In genomic region chrX:11339868-11340548, dm6 we compare ENCODE assay signal across 5 fruit fly cellular contexts.
TF ChIP-seq lines count a peak whose summit lies in the region.

CG34348 (plus strand) TSS chrX:11339873.
Kap3 (minus strand) TSS chrX:11340084.

- no peak for TF ChIP-seq CTCF in whole organism, embryonic (GFP tag; optimal IDR thresholded peaks at IDR 0.05; lab: Kevin White, UChicago)

TF ChIP-seq in whole organism, adult, 20 proteins besides CTCF, POLR2A, EP300 and RAD21:
- TF ChIP-seq Mnt (GFP tag; optimal IDR thresholded peaks at IDR 0.05; lab: Kevin White, UChicago) = no peak
- peak; percentile 16 for TF ChIP-seq bab1 (GFP tag; optimal IDR thresholded peaks at IDR 0.05; lab: Kevin White, UChicago)

TF ChIP-seq in whole organism, embryonic, 481 proteins besides CTCF, POLR2A, EP300 and RAD21:
- TF ChIP-seq CG8924 (tag; optimal IDR thresholded peaks at IDR 0.05; lab: Kevin White, UChicago) (peak; percentile 57), rib (GFP tag; IDR thresholded peaks at IDR 0.05; lab: Robert Waterston, UW) (no peak), Drgx (GFP tag; IDR thresholded peaks at IDR 0.05; lab: Robert Waterston, UW) (0 out of 2 replicates have a peak, but pooled peaks have one; percentile 25), CG32772 (GFP tag; IDR thresholded peaks at IDR 0.05; lab: Robert Waterston, UW) (peak; percentile 27; the same call in 1 of the 2 replicates), slou (GFP tag; optimal IDR thresholded peaks at IDR 0.05; lab: Kevin White, UChicago) (no peak), otp (GFP tag; IDR thresholded peaks at IDR 0.05; lab: Robert Waterston, UW) (no peak), bsh (GFP tag; optimal IDR thresholded peaks at IDR 0.05; lab: Kevin White, UChicago) (peak in 1 of 2 experiments; percentile 47), gfzf (GFP tag; optimal IDR thresholded peaks at IDR 0.05; lab: Kevin White, UChicago) (peak; percentile 10), grau (tag; optimal IDR thresholded peaks at IDR 0.05; lab: Kevin White, UChicago) (no peak), Rfx (GFP tag; IDR thresholded peaks at IDR 0.05; lab: Robert Waterston, UW) (peak; percentile 2; the same call in 1 of the 2 replicates), CG12659 (GFP tag; optimal IDR thresholded peaks at IDR 0.05; lab: Kevin White, UChicago) (peak; percentile 23), sqz (GFP tag; optimal IDR thresholded peaks at IDR 0.05; lab: Kevin White, UChicago) (peak; percentile 13), gcm (GFP tag; optimal IDR thresholded peaks at IDR 0.05; lab: Kevin White, UChicago) (no peak), MBD-R2 (GFP tag; IDR thresholded peaks at IDR 0.05; lab: Robert Waterston, UW) (peak; percentile 6; the same call in 1 of the 2 replicates), psq (GFP tag; optimal IDR thresholded peaks at IDR 0.05; lab: Kevin White, UChicago) (peak; percentile 82), Myb (GFP tag; optimal IDR thresholded peaks at IDR 0.05; lab: Kevin White, UChicago) (peak; percentile 9), CG11723 (GFP tag; optimal IDR thresholded peaks at IDR 0.05; lab: Kevin White, UChicago) (no peak)

TF ChIP-seq in whole organism, prepupa, 60 proteins besides CTCF, POLR2A, EP300 and RAD21:
- TF ChIP-seq spab (GFP tag; optimal IDR thresholded peaks at IDR 0.05; lab: Kevin White, UChicago) (no peak), Eip75B (GFP tag; optimal IDR thresholded peaks at IDR 0.05; lab: Kevin White, UChicago) (no peak), ss (GFP tag; optimal IDR thresholded peaks at IDR 0.05; lab: Kevin White, UChicago) (no peak), CG6854 (GFP tag; optimal IDR thresholded peaks at IDR 0.05; lab: Kevin White, UChicago) (no peak), CG6792 (GFP tag; optimal IDR thresholded peaks at IDR 0.05; lab: Kevin White, UChicago) (no peak), lz (GFP tag; optimal IDR thresholded peaks at IDR 0.05; lab: Kevin White, UChicago) (no peak), CG6276 (GFP tag; optimal IDR thresholded peaks at IDR 0.05; lab: Kevin White, UChicago) (peak; percentile 59), fd85E (GFP tag; optimal IDR thresholded peaks at IDR 0.05; lab: Kevin White, UChicago) (no peak), Hr4 (GFP tag; optimal IDR thresholded peaks at IDR 0.05; lab: Kevin White, UChicago) (peak; percentile 26), Hr38 (GFP tag; optimal IDR thresholded peaks at IDR 0.05; lab: Kevin White, UChicago) (no peak), Sox102F (GFP tag; optimal IDR thresholded peaks at IDR 0.05; lab: Kevin White, UChicago) (no peak), net (GFP tag; optimal IDR thresholded peaks at IDR 0.05; lab: Kevin White, UChicago) (no peak), eg (GFP tag; IDR thresholded peaks at IDR 0.05; lab: Robert Waterston, UW) (peak; percentile 64; the same call in 2 of the 3 replicates), CG11762 (GFP tag; optimal IDR thresholded peaks at IDR 0.05; lab: Kevin White, UChicago; ENCODE audit: insufficient read depth) (no peak), achi (GFP tag; optimal IDR thresholded peaks at IDR 0.05; lab: Kevin White, UChicago) (no peak), CG9139 (GFP tag; optimal IDR thresholded peaks at IDR 0.05; lab: Kevin White, UChicago) (peak; percentile 31), fkh (GFP tag; optimal IDR thresholded peaks at IDR 0.05; lab: Kevin White, UChicago) (peak; percentile 3), svp (GFP tag; lab: Kevin White, UChicago) (no peak), dac (GFP tag; optimal IDR thresholded peaks at IDR 0.05; lab: Kevin White, UChicago) (no peak), CG6163 (GFP tag; IDR thresholded peaks at IDR 0.05; lab: Robert Waterston, UW) (peak; percentile 67), CG4318 (GFP tag; optimal IDR thresholded peaks at IDR 0.05; lab: Kevin White, UChicago) (no peak), CG10669 (GFP tag; optimal IDR thresholded peaks at IDR 0.05; lab: Kevin White, UChicago) (no peak), CG34406 (GFP tag; optimal IDR thresholded peaks at IDR 0.05; lab: Kevin White, UChicago) (no peak), dsx (GFP tag; optimal IDR thresholded peaks at IDR 0.05; lab: Kevin White, UChicago; ENCODE audit: poor library complexity, severe bottlenecking) (peak; percentile 92)

TF ChIP-seq in whole organism, pupa, 21 proteins besides CTCF, POLR2A, EP300 and RAD21:
- TF ChIP-seq EcR (GFP tag; optimal IDR thresholded peaks at IDR 0.05; lab: Kevin White, UChicago) = no peak
- TF ChIP-seq CG15710 (tag; optimal IDR thresholded peaks at IDR 0.05; lab: Kevin White, UChicago) = no peak
- no peak for TF ChIP-seq D1 (tag; optimal IDR thresholded peaks at IDR 0.05; lab: Kevin White, UChicago)
- TF ChIP-seq CG9948 (tag; optimal IDR thresholded peaks at IDR 0.05; lab: Kevin White, UChicago) = no peak
- no peak for TF ChIP-seq gl (tag; optimal IDR thresholded peaks at IDR 0.05; lab: Kevin White, UChicago)
- no peak for TF ChIP-seq Pif1B (GFP tag; optimal IDR thresholded peaks at IDR 0.05; lab: Kevin White, UChicago)
- TF ChIP-seq Ets98B (GFP tag; IDR thresholded peaks at IDR 0.05; lab: Robert Waterston, UW) = no peak; the same call in 1 of the 2 replicates
- peak; percentile 60; the same call in 1 of the 2 replicates for TF ChIP-seq CG32121 (GFP tag; IDR thresholded peaks at IDR 0.05; lab: Robert Waterston, UW)
- TF ChIP-seq CG14655 (GFP tag; optimal IDR thresholded peaks at IDR 0.05; lab: Kevin White, UChicago) = peak; percentile 19
- TF ChIP-seq CG34367 (tag; optimal IDR thresholded peaks at IDR 0.05; lab: Kevin White, UChicago) = no peak
- no peak for TF ChIP-seq fd96Ca (GFP tag; IDR thresholded peaks at IDR 0.05; lab: Robert Waterston, UW)
- TF ChIP-seq CG8301 (tag; optimal IDR thresholded peaks at IDR 0.05; lab: Kevin White, UChicago) = no peak
- TF ChIP-seq CG13204 (GFP tag; optimal IDR thresholded peaks at IDR 0.05; lab: Kevin White, UChicago) = no peak
- TF ChIP-seq Pif1A (GFP tag; optimal IDR thresholded peaks at IDR 0.05; lab: Kevin White, UChicago) = peak; percentile 47
- no peak for TF ChIP-seq CG10348 (GFP tag; IDR thresholded peaks at IDR 0.05; lab: Robert Waterston, UW)
- TF ChIP-seq CG17806 (tag; optimal IDR thresholded peaks at IDR 0.05; lab: Kevin White, UChicago) = no peak
- TF ChIP-seq rn (GFP tag; IDR thresholded peaks at IDR 0.05; lab: Robert Waterston, UW) = no peak
- peak; percentile 75 for TF ChIP-seq CG12605 (GFP tag; IDR thresholded peaks at IDR 0.05; lab: Robert Waterston, UW)
- TF ChIP-seq Snoo (tag; optimal IDR thresholded peaks at IDR 0.05; lab: Kevin White, UChicago) = peak; percentile 40
- peak; percentile 9; the same call in 1 of the 3 replicates for TF ChIP-seq CG4496 (GFP tag; IDR thresholded peaks at IDR 0.05; lab: Robert Waterston, UW)
- TF ChIP-seq CG8159 (tag; optimal IDR thresholded peaks at IDR 0.05; lab: Kevin White, UChicago) = no peak

TF ChIP-seq in whole organism, wandering third instar larva, 38 proteins besides CTCF, POLR2A, EP300 and RAD21:
- TF ChIP-seq psq (GFP tag; optimal IDR thresholded peaks at IDR 0.05; lab: Kevin White, UChicago) (peak; percentile 75), Dif (GFP tag; optimal IDR thresholded peaks at IDR 0.05; lab: Kevin White, UChicago; ENCODE audit: partially characterized antibody) (peak; percentile 9), GATAd (GFP tag; optimal IDR thresholded peaks at IDR 0.05; lab: Kevin White, UChicago) (no peak), foxo (GFP tag; optimal IDR thresholded peaks at IDR 0.05; lab: Kevin White, UChicago) (no peak), woc (GFP tag; optimal IDR thresholded peaks at IDR 0.05; lab: Kevin White, UChicago) (peak; percentile 29), h (GFP tag; optimal IDR thresholded peaks at IDR 0.05; lab: Kevin White, UChicago) (peak; percentile 15)
TF ChIP-seq in whole organism, wandering third instar larva: peak in this region for 4.
